Worm (Caenorhabditis elegans): Measurements from ENCODE around the gene tin-9.2.

DNA sequence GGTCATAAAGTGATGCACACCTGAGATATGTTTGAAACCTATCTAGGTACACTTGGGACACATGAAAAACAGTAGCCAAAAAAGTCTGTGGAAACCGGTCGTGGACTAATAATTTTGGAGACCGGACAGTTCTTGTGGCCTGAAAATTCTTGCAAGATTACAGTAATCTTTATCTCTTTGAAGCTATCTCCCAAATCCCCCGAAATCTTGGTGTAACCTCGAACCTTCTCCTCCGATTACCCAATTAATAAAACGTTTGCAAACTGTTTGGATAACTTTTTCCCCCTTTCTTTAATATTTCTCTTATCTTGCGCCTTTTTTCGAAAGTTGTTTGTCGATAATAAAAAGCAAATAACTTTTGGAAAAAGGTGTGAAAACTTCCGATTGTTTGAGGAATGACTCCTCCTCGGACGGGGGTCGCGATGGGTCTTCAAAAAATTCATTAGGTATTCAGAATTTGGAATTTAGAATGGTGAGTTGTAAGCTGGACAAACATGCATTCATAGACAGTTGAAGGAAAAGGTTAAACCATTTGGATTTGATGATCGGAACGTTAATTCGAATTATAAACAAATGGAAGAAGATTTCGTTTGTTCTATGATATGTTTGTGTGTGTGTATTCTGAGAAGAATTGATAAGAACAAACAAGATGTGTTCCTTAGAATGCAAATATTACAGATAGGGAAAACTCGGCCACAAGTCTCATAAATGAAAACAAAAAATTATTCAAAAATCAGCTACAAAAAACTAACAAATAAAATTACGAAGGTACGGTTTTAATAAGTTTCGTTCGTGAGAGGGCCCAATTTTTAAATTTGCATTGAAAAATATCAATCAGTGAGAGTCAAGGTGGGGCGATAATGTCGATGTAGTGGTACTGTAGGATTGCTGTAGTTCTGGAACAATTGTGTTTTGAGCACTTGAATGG lies 15.7 kb upstream of the tin-9.2 start:
- TF ChIP-seq skn-1 (tag; optimal IDR thresholded peaks at IDR 0.05) (no peak), lsy-2 (tag; optimal IDR thresholded peaks at IDR 0.05) (no peak)
